Fruit fly (Drosophila melanogaster) whole organism, embryonic: Measurements from ENCODE around the gene CG15047.

Experiments used
- Ada2b ChIP-seq: fragments of 200-800 bp; sonication (Bioruptor generic); IDR thresholded peaks from 2 replicates; pipeline ENCODE4 v1.3.6; 2022; ENCODE audit warnings: missing biosample characterization, missing genetic modification characterization
- Adf1 ChIP-seq: fragments of 200-800 bp; sonication (Bioruptor generic); IDR thresholded peaks from 2 replicates; pipeline ENCODE4 v1.3.6; 2022; ENCODE audit warnings: missing biosample characterization, missing genetic modification characterization
- Atf6 ChIP-seq: fragments of 200-800 bp; sonication (Bioruptor generic); IDR thresholded peaks from 2 replicates; pipeline ENCODE4 v1.3.6; 2022; ENCODE audit warnings: missing biosample characterization, missing genetic modification characterization
- Awh ChIP-seq: fragments of 200-800 bp; sonication (Bioruptor generic); IDR thresholded peaks from 2 replicates; pipeline ENCODE4, ENCODE4 v1.3.6; 2022; ENCODE audit warnings: missing biosample characterization, missing genetic modification characterization
- Bgb ChIP-seq: fragments of 200-800 bp; sonication (Bioruptor generic); IDR thresholded peaks from 2 replicates; pipeline ENCODE4 v1.3.6; 2022; ENCODE audit warnings: missing biosample characterization, missing genetic modification characterization; ENCODE audit not compliant: partially characterized antibody
- CG10543 ChIP-seq: fragments of 200-800 bp; sonication (Bioruptor generic); optimal IDR thresholded peaks from 3 replicates; lab custom pipeline; 2017; ENCODE audit warnings: missing biosample characterization, mild to moderate bottlenecking, missing genetic modification characterization, moderate library complexity
- CG12659 ChIP-seq: fragments of 200-800 bp; sonication (Bioruptor generic); optimal IDR thresholded peaks from 3 replicates; lab custom pipeline; 2017; ENCODE audit warnings: mild to moderate bottlenecking, missing biosample characterization, missing genetic modification reagents, missing genetic modification characterization
- CG12769 ChIP-seq: fragments of 200-800 bp; sonication (Bioruptor generic); optimal IDR thresholded peaks from 2 replicates; lab custom pipeline; 2019; ENCODE audit warnings: missing biosample characterization, mild to moderate bottlenecking, missing genetic modification characterization, moderate library complexity
- CG13287 ChIP-seq: fragments of 200-800 bp; sonication (Bioruptor generic); IDR thresholded peaks from 2 replicates; pipeline ENCODE4 v1.3.6; 2022; ENCODE audit warnings: missing biosample characterization, missing genetic modification characterization; ENCODE audit not compliant: partially characterized antibody
- CG15514 ChIP-seq: fragments of 200-800 bp; sonication (Bioruptor generic); optimal IDR thresholded peaks from 3 replicates; lab custom pipeline; 2017; ENCODE audit warnings: missing biosample characterization, missing genetic modification characterization, mild to moderate bottlenecking, moderate library complexity, missing genetic modification reagents
- CG17359 ChIP-seq: fragments of 200-800 bp; sonication (Bioruptor generic); optimal IDR thresholded peaks from 3 replicates; lab custom pipeline; 2018; ENCODE audit warnings: missing biosample characterization, mild to moderate bottlenecking, missing genetic modification characterization, moderate library complexity
- CG17912 ChIP-seq: fragments of 200-800 bp; sonication (Bioruptor generic); optimal IDR thresholded peaks from 2 replicates; lab custom pipeline; 2018; ENCODE audit warnings: missing biosample characterization, mild to moderate bottlenecking, missing genetic modification characterization
- CG30403 ChIP-seq: fragments of 200-800 bp; sonication (Bioruptor generic); optimal IDR thresholded peaks from 3 replicates; lab custom pipeline; 2016; ENCODE audit warnings: missing biosample characterization, missing genetic modification characterization
- CG32532 ChIP-seq: fragments of 200-800 bp; sonication (Bioruptor generic); IDR thresholded peaks from 2 replicates; pipeline ENCODE4 v1.3.6; 2022; ENCODE audit warnings: missing biosample characterization, missing genetic modification characterization
- CG33557 ChIP-seq: fragments of 200-800 bp; sonication (Bioruptor generic); optimal IDR thresholded peaks from 2 replicates; lab custom pipeline; 2019; ENCODE audit warnings: missing biosample characterization, mild to moderate bottlenecking, missing genetic modification characterization, moderate library complexity
- CG3407 ChIP-seq: fragments of 200-800 bp; sonication (Bioruptor generic); optimal IDR thresholded peaks from 2 replicates; lab custom pipeline; 2018; ENCODE audit warnings: missing biosample characterization, mild to moderate bottlenecking, missing genetic modification characterization
- CG34376 ChIP-seq: fragments of 200-800 bp; sonication (Bioruptor generic); optimal IDR thresholded peaks from 2 replicates; lab custom pipeline; 2018; ENCODE audit warnings: missing biosample characterization, mild to moderate bottlenecking, missing genetic modification characterization
- CG4360 ChIP-seq: fragments of 200-800 bp; sonication (Bioruptor generic); IDR thresholded peaks from 2 replicates; pipeline ENCODE4 v1.3.6; 2022; ENCODE audit warnings: missing biosample characterization, missing genetic modification characterization
- CG4424 ChIP-seq: fragments of 200-800 bp; sonication (Bioruptor generic); optimal IDR thresholded peaks from 3 replicates; lab custom pipeline; 2016; ENCODE audit warnings: missing biosample characterization, missing genetic modification characterization
- CG8359 ChIP-seq: fragments of 200-800 bp; sonication (Bioruptor generic); optimal IDR thresholded peaks from 2 replicates; lab custom pipeline; 2017; ENCODE audit warnings: missing biosample characterization, mild to moderate bottlenecking, missing genetic modification characterization, borderline replicate concordance
- D19B ChIP-seq: fragments of 200-800 bp; sonication (Bioruptor generic); optimal IDR thresholded peaks from 2 replicates; lab custom pipeline; 2017; ENCODE audit warnings: missing biosample characterization, mild to moderate bottlenecking, missing genetic modification characterization
- Dbx ChIP-seq: fragments of 200-800 bp; sonication (Bioruptor generic); IDR thresholded peaks from 3 replicates; pipeline ENCODE4 v1.3.6; 2022; ENCODE audit warnings: missing biosample characterization, missing genetic modification characterization
- Drgx ChIP-seq: fragments of 200-800 bp; sonication (Bioruptor generic); IDR thresholded peaks from 2 replicates; pipeline ENCODE4 v1.3.6; 2022; ENCODE audit warnings: missing biosample characterization, missing genetic modification characterization
- Fer1 ChIP-seq: fragments of 200-800 bp; sonication (Bioruptor generic); optimal IDR thresholded peaks from 2 replicates; lab custom pipeline; 2017; ENCODE audit warnings: missing biosample characterization, mild to moderate bottlenecking, missing genetic modification characterization
- Fer2 ChIP-seq: fragments of 200-800 bp; sonication (Bioruptor generic); optimal IDR thresholded peaks from 2 replicates; lab custom pipeline; 2018; ENCODE audit warnings: missing biosample characterization, mild to moderate bottlenecking, missing genetic modification characterization, moderate library complexity
- Hand ChIP-seq: fragments of 200-800 bp; sonication (Bioruptor generic); optimal IDR thresholded peaks from 2 replicates; lab custom pipeline; 2017; ENCODE audit warnings: mild to moderate bottlenecking, missing biosample characterization, missing genetic modification reagents, missing genetic modification characterization
- Jarid2 ChIP-seq: fragments of 200-800 bp; sonication (Bioruptor generic); optimal IDR thresholded peaks from 3 replicates; lab custom pipeline; 2017; ENCODE audit warnings: mild to moderate bottlenecking, missing biosample characterization, missing genetic modification reagents, missing genetic modification characterization
- Kr ChIP-seq: fragments of 200-800 bp; sonication (Bioruptor generic); optimal IDR thresholded peaks from 2 replicates; lab custom pipeline; 2017; ENCODE audit warnings: missing biosample characterization, mild to moderate bottlenecking, missing genetic modification characterization
- Med ChIP-seq: fragments of 200-800 bp; sonication (Bioruptor generic); peaks from one replicate; lab custom pipeline; 2016; ENCODE audit warnings: missing biosample characterization, missing genetic modification characterization, mild to moderate bottlenecking, inconsistent platforms, moderate library complexity
- Pdp1 ChIP-seq, 2 experiments: fragments of 200-800 bp; sonication (Bioruptor generic); optimal IDR thresholded peaks; 3 replicates each; lab custom pipeline; 2016; ENCODE audit warnings: missing biosample characterization in 2 of 2, missing genetic modification characterization in 2 of 2, mild to moderate bottlenecking in 1 of 2, moderate library complexity in 1 of 2
- Ptx1 ChIP-seq: fragments of 200-800 bp; sonication (Bioruptor generic); IDR thresholded peaks from 2 replicates; pipeline ENCODE4 v1.3.6; 2022; ENCODE audit warnings: missing biosample characterization, missing genetic modification characterization
- Sox102F ChIP-seq: fragments of 200-800 bp; sonication (Bioruptor generic); optimal IDR thresholded peaks from 2 replicates; lab custom pipeline; 2018; ENCODE audit warnings: missing biosample characterization, mild to moderate bottlenecking, missing genetic modification characterization, moderate library complexity
- Vsx1 ChIP-seq: fragments of 200-800 bp; sonication (Bioruptor generic); optimal IDR thresholded peaks from 2 replicates; lab custom pipeline; 2017; ENCODE audit warnings: missing biosample characterization, mild to moderate bottlenecking, missing genetic modification characterization, missing genetic modification reagents
- bsh ChIP-seq, 2 experiments: fragments of 200-800 bp; sonication (Bioruptor generic); optimal IDR thresholded peaks; 2 replicates each; lab custom pipeline; 2017 to 2018; ENCODE audit warnings: mild to moderate bottlenecking in 2 of 2, missing biosample characterization in 2 of 2, missing genetic modification characterization in 2 of 2, moderate library complexity in 1 of 2
- chm ChIP-seq: fragments of 200-800 bp; sonication (Bioruptor generic); IDR thresholded peaks from 2 replicates; pipeline ENCODE4 v1.3.6; 2022; ENCODE audit warnings: missing biosample characterization, missing genetic modification characterization
- disco-r ChIP-seq: fragments of 200-800 bp; sonication (Bioruptor generic); optimal IDR thresholded peaks from 2 replicates; lab custom pipeline; 2016; ENCODE audit warnings: missing biosample characterization, missing genetic modification characterization
- fd102C ChIP-seq: fragments of 200-800 bp; sonication (Bioruptor generic); optimal IDR thresholded peaks from 2 replicates; lab custom pipeline; 2018; ENCODE audit warnings: missing biosample characterization, mild to moderate bottlenecking, missing genetic modification characterization, moderate library complexity
- hb ChIP-seq: fragments of 200-800 bp; sonication (Bioruptor generic); IDR thresholded peaks from 3 replicates; pipeline ENCODE4 v1.3.6; 2022; ENCODE audit warnings: missing biosample characterization, missing genetic modification characterization; ENCODE audit not compliant: partially characterized antibody
- jing ChIP-seq: fragments of 200-800 bp; sonication (Bioruptor generic); optimal IDR thresholded peaks from 2 replicates; lab custom pipeline; 2018; ENCODE audit warnings: missing biosample characterization, mild to moderate bottlenecking, missing genetic modification characterization
- lbe ChIP-seq: fragments of 200-800 bp; sonication (Bioruptor generic); optimal IDR thresholded peaks from 2 replicates; lab custom pipeline; 2016; ENCODE audit warnings: missing biosample characterization, mild to moderate bottlenecking, missing genetic modification characterization
- luna ChIP-seq: fragments of 200-800 bp; sonication (Bioruptor generic); optimal IDR thresholded peaks from 2 replicates; lab custom pipeline; 2016; ENCODE audit warnings: missing biosample characterization, missing genetic modification characterization
- nom ChIP-seq: fragments of 200-800 bp; sonication (Bioruptor generic); optimal IDR thresholded peaks from 2 replicates; lab custom pipeline; 2017; ENCODE audit warnings: missing biosample characterization, missing genetic modification characterization, mild to moderate bottlenecking, moderate library complexity, missing genetic modification reagents
- row ChIP-seq: fragments of 200-800 bp; sonication (Bioruptor generic); IDR thresholded peaks from 3 replicates; pipeline ENCODE4 v1.3.6; 2022; ENCODE audit warnings: missing biosample characterization, missing genetic modification characterization
- sens ChIP-seq: fragments of 200-800 bp; sonication (Bioruptor generic); peaks from one replicate; lab custom pipeline; 2016; ENCODE audit warnings: missing biosample characterization, missing genetic modification characterization
- sim ChIP-seq: fragments of 200-800 bp; sonication (Bioruptor generic); IDR thresholded peaks from 2 replicates; pipeline ENCODE4 v1.3.6; 2022; ENCODE audit warnings: missing biosample characterization, missing genetic modification characterization
- sqz ChIP-seq: fragments of 200-800 bp; sonication (Bioruptor generic); optimal IDR thresholded peaks from 3 replicates; lab custom pipeline; 2018; ENCODE audit warnings: missing biosample characterization, mild to moderate bottlenecking, missing genetic modification characterization
- tio ChIP-seq: fragments of 200-800 bp; sonication (Bioruptor generic); optimal IDR thresholded peaks from 2 replicates; lab custom pipeline; 2017; ENCODE audit warnings: missing biosample characterization, missing genetic modification characterization, inconsistent platforms

Gene CG15047

DNA sequence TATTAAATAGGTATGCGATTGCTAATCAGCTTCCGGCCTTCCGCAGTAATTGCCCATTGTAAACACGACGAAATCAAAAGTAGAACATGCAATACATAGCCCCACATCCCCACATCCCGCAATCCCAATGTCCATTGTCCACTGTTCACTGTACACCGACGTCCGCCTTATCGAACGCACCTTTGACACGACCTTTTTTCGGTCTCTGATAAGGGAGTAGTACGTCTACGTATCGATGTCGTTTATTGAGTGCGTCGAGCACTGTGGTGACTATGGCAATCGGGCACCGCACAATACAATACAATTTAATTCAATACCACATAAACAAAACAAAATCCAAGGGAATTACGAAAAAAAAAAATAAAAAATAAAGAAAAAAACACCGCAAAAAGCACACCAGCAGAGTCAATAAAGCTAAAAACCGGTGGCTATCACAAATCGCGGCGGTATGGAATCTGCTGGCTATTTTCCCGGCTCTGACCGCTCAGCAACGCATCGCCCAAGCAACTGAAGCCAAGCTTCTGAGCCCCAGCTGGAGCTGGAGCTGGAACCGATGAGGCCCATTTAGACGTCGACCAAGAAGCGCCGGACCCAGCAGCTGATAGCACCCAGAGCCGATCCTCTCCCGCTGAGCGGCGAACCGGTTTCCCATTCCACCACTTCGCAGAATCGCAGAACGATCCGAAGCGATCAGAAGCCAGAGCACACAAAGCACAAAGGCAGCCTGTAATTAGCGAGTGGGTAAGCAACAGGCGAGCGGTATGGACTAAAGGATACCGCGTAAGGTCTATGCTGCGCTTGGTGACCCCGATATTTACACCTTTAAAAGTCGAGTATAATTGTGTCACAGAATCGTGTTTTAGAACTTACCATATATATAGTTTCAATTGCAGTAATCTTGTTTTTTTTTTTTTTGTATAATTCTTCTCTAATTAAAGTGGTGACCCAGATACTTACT, 44.9 kb upstream of the CG15047 start, which contains the start of gene Hayan:
TSS of gene Hayan (minus strand) at position 512 of the 958 bp plus-strand sequence.
- TF ChIP-seq CG12659 (GFP tag; lab: Kevin White, UChicago) (no peak), CG15514 (peak; percentile 85), disco-r (GFP tag; lab: Kevin White, UChicago) (no peak), CG33557 (GFP tag; lab: Kevin White, UChicago) (no peak), CG32532 (0 out of 2 replicates have a peak, but pooled peaks have one; percentile 12), CG30403 (GFP tag; lab: Kevin White, UChicago) (no peak), hb (GFP tag; lab: Robert Waterston, UW) (no peak), CG4360 (no peak), Pdp1 (GFP tag; optimal IDR thresholded peaks at IDR 0.05; lab: Kevin White, UChicago) (peak in 1 of 2 experiments; percentile 17), bsh (GFP tag; optimal IDR thresholded peaks at IDR 0.05; lab: Kevin White, UChicago) (peak in 1 of 2 experiments; percentile 25), CG13287 (GFP tag; lab: Robert Waterston, UW) (peak; percentile 18; the same call in 1 of the 2 replicates), jing (GFP tag; lab: Kevin White, UChicago) (no peak), Med (peak; percentile 44), CG10543 (GFP tag; lab: Kevin White, UChicago) (peak; percentile 64), Atf6 (GFP tag; lab: Robert Waterston, UW) (no peak), CG17912 (no peak), CG34376 (peak; percentile 86), Awh (GFP tag; lab: Robert Waterston, UW) (0 out of 2 replicates have a peak, but pooled peaks have one; percentile 21), sqz (GFP tag; lab: Kevin White, UChicago) (peak; percentile 8), Ada2b (no peak), CG4424 (GFP tag; lab: Kevin White, UChicago) (no peak), lbe (peak; percentile 9), tio (GFP tag; lab: Kevin White, UChicago) (no peak), Vsx1 (no peak), CG17359 (tag; lab: Kevin White, UChicago) (peak; percentile 44), Ptx1 (no peak), fd102C (GFP tag; lab: Kevin White, UChicago) (no peak), Drgx (GFP tag; lab: Robert Waterston, UW) (peak; percentile 34; the same call in 1 of the 2 replicates), Fer2 (tag; lab: Kevin White, UChicago) (no peak), Bgb (no peak), CG3407 (GFP tag; lab: Kevin White, UChicago) (no peak), Fer1 (GFP tag; lab: Kevin White, UChicago) (no peak), Adf1 (GFP tag; lab: Robert Waterston, UW) (peak; percentile 23; the same call in 1 of the 2 replicates), sens (peak; percentile 51), D19B (peak; percentile 80), sim (no peak), chm (GFP tag; lab: Robert Waterston, UW) (no peak), luna (GFP tag; lab: Kevin White, UChicago) (no peak), row (GFP tag; lab: Robert Waterston, UW) (peak; percentile 16; the same call in 1 of the 3 replicates), Hand (GFP tag; lab: Kevin White, UChicago) (no peak), Kr (GFP tag; lab: Kevin White, UChicago) (no peak), Dbx (GFP tag; lab: Robert Waterston, UW) (peak; percentile 6; the same call in 1 of the 3 replicates), nom (GFP tag; lab: Kevin White, UChicago) (peak; percentile 78), Jarid2 (GFP tag; lab: Kevin White, UChicago) (peak; percentile 54), CG8359 (GFP tag; lab: Kevin White, UChicago) (no peak), Sox102F (GFP tag; lab: Kevin White, UChicago) (no peak), CG12769 (tag; lab: Kevin White, UChicago) (peak; percentile 15)
